Fruit fly (Drosophila melanogaster): ENCODE data around the gene CG17564.
A peak's percentile ranks its signal among the peaks of the same experiment; 100 is the strongest.

CG17564 gene

DNA sequence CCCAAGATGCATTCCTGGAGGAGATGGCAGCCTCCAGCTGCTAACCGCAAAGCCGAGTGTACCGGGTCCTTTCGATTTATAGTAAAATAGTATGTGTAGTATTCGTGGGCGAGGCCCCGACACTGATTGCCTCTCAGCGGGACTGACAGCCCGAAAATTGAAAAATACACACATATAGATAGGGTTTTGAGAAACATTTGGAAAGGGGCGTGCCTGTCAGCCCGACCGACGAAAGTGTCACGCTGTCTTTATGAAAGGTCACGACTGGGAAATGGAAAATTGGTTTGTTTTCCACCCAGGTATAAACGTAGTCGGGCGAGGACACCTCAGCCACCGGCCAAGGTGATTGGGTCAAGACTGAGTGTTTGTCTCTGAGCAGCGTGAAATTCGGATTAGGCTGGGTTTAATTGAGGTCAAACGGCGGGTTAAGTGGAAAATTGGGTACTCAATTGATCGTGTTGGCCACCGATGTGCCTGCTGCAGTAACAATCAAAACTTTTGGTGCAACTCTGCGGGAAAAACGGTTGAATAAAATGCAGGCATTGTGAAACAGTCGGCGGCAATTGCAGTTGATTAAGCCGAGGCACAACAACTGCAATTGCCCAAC, 27.2 kb upstream of the CG17564 start:
- TF ChIP-seq gl (tag; optimal IDR thresholded peaks at IDR 0.05) = no peak
- no peak for TF ChIP-seq CG12605 (GFP tag; IDR thresholded peaks at IDR 0.05)
- no peak for TF ChIP-seq EcR (GFP tag; optimal IDR thresholded peaks at IDR 0.05)
- TF ChIP-seq CG4496 (GFP tag; IDR thresholded peaks at IDR 0.05) = no peak
- TF ChIP-seq Snoo (tag; optimal IDR thresholded peaks at IDR 0.05) = no peak

- TF ChIP-seq EcR (GFP tag; optimal IDR thresholded peaks at IDR 0.05) = no peak
- peak; percentile 77 for TF ChIP-seq CG32121 (GFP tag; IDR thresholded peaks at IDR 0.05)
- peak; percentile 70 for TF ChIP-seq rn (GFP tag; IDR thresholded peaks at IDR 0.05)
- TF ChIP-seq D1 (tag; optimal IDR thresholded peaks at IDR 0.05) = peak; percentile 24
- TF ChIP-seq fd96Ca (GFP tag; IDR thresholded peaks at IDR 0.05) = peak; percentile 63; the same call in 1 of the 3 replicates
- peak; percentile 56 for TF ChIP-seq CG34367 (tag; optimal IDR thresholded peaks at IDR 0.05)
- peak; percentile 16 for TF ChIP-seq Snoo (tag; optimal IDR thresholded peaks at IDR 0.05)
- TF ChIP-seq CG9948 (tag; optimal IDR thresholded peaks at IDR 0.05) = peak; percentile 68
- TF ChIP-seq CG13204 (GFP tag; optimal IDR thresholded peaks at IDR 0.05) = no peak
- peak; percentile 86 for TF ChIP-seq Ets98B (GFP tag; IDR thresholded peaks at IDR 0.05)
- TF ChIP-seq CG4496 (GFP tag; IDR thresholded peaks at IDR 0.05) = peak; percentile 81
- no peak for TF ChIP-seq CG10348 (GFP tag; IDR thresholded peaks at IDR 0.05)
- TF ChIP-seq gl (tag; optimal IDR thresholded peaks at IDR 0.05) = no peak
- peak; percentile 78 for TF ChIP-seq CG14655 (GFP tag; optimal IDR thresholded peaks at IDR 0.05)
- TF ChIP-seq CG8159 (tag; optimal IDR thresholded peaks at IDR 0.05) = peak; percentile 68
- peak; percentile 73 for TF ChIP-seq CG17806 (tag; optimal IDR thresholded peaks at IDR 0.05)
- peak; percentile 70 for TF ChIP-seq Pif1B (GFP tag; optimal IDR thresholded peaks at IDR 0.05)
- peak; percentile 79 for TF ChIP-seq CG12605 (GFP tag; IDR thresholded peaks at IDR 0.05)
- peak; percentile 79 for TF ChIP-seq CG8301 (tag; optimal IDR thresholded peaks at IDR 0.05)
- peak; percentile 72 for TF ChIP-seq Pif1A (GFP tag; optimal IDR thresholded peaks at IDR 0.05)
- TF ChIP-seq CG15710 (tag; optimal IDR thresholded peaks at IDR 0.05) = peak; percentile 54
Observed at dm6 chr2L:19325420-19325819, 25.7 kb upstream of the CG17564 start.

dm6 chr2L:19324737-19325136, 25.0 kb upstream of the CG17564 start:
- TF ChIP-seq Pif1A (GFP tag; optimal IDR thresholded peaks at IDR 0.05) (no peak), CG14655 (GFP tag; optimal IDR thresholded peaks at IDR 0.05) (no peak), Snoo (tag; optimal IDR thresholded peaks at IDR 0.05) (no peak), fd96Ca (GFP tag; IDR thresholded peaks at IDR 0.05) (no peak), CG9948 (tag; optimal IDR thresholded peaks at IDR 0.05) (no peak)

DNA sequence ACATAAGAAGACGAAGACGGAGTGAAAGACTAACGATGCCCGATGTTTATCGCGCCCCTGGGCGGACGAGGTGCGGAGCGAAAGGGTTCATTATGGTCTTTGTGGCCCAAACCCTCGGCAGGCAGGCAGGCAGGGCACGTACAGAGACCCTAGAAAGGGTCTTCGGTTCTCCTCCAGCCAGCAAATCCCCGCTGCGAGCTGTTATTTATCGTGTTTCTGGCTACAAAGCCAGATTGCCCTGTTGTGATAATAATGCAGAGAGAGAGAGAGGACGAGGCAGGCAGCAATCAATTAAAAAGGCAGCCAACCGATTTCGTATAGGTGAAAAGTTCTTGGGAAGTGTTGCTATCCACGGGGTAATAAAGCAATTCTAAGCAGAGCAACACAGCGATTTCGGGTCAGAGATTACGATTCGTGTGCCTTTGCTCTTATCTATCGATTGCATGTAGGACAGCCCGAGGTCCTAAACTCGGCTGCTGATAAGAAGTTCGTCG, 23.8 kb upstream of the CG17564 start:
- TF ChIP-seq CG13204 (GFP tag; optimal IDR thresholded peaks at IDR 0.05) (peak; percentile 9), EcR (GFP tag; optimal IDR thresholded peaks at IDR 0.05) (peak; percentile 34), CG17806 (tag; optimal IDR thresholded peaks at IDR 0.05) (no peak), CG12605 (GFP tag; IDR thresholded peaks at IDR 0.05) (no peak)

DNA sequence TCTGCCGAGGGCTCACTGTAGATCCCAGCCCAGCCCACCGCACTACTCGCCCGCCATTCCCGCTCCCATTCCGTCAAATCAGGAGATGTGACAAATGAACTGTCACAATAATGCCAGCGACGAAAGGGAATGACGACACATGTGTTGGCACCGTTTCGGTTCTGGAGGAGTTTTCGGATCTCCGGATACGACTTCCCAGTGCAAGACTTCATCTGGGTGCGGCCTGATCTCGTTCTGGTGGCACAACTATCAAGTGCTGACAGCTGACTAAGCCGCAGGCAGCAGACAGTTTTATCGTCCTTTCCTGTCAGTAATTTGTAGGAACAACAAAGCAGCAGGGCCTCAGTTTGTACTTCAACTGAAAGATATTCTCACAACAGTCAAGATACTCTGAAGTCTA, 23.0 kb upstream of the CG17564 start:
- TF ChIP-seq CG9948 (tag; optimal IDR thresholded peaks at IDR 0.05) (no peak), fd96Ca (GFP tag; IDR thresholded peaks at IDR 0.05) (no peak), D1 (tag; optimal IDR thresholded peaks at IDR 0.05) (no peak)

DNA sequence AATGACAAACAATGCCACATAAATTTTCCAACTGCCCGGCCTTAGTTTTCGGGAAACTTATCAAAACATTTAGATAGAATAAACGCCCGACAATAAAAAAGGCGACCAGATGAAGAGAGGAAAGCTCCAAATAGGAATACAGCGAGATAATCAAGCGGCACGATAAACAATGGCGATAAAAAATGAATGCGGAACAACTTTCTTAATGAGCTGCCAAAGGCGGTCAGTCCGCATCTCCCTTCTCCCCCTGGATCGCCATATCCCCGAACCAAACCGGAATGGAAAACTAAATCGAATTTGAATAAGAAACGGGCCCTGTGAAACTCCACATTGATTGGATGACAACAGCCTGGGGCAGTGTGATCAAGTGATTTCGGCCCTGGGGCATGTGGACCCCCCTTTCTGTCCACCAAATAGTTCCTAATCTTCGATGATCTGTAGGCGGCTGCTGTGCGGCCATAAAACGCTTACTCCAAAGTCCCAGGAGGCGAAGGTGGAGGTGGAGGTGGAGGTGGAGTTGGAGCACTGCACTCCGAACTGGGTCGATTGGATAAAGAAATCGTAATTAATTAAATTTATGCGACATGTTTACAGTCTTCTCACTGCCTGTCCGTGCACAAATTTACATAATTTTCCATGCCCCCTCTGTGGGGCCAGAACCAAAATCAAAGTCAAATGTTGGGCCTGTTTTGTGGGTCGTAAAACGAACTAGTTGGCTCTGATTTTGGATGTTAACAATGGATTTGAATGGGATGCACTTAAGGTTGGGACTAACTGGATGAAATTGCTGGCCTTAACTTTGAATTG, 21.3 kb upstream of the CG17564 start:
- no peak for TF ChIP-seq CG12605 (GFP tag; IDR thresholded peaks at IDR 0.05)
- no peak for TF ChIP-seq CG14655 (GFP tag; optimal IDR thresholded peaks at IDR 0.05)
- no peak for TF ChIP-seq CG8301 (tag; optimal IDR thresholded peaks at IDR 0.05)
- no peak for TF ChIP-seq CG10348 (GFP tag; IDR thresholded peaks at IDR 0.05)
- no peak for TF ChIP-seq CG15710 (tag; optimal IDR thresholded peaks at IDR 0.05)
- no peak for TF ChIP-seq fd96Ca (GFP tag; IDR thresholded peaks at IDR 0.05)
- no peak for TF ChIP-seq CG4496 (GFP tag; IDR thresholded peaks at IDR 0.05)
- TF ChIP-seq Snoo (tag; optimal IDR thresholded peaks at IDR 0.05) = no peak
- TF ChIP-seq Ets98B (GFP tag; IDR thresholded peaks at IDR 0.05) = no peak
- no peak for TF ChIP-seq Pif1A (GFP tag; optimal IDR thresholded peaks at IDR 0.05)
- no peak for TF ChIP-seq Pif1B (GFP tag; optimal IDR thresholded peaks at IDR 0.05)
- no peak for TF ChIP-seq CG13204 (GFP tag; optimal IDR thresholded peaks at IDR 0.05)
- no peak for TF ChIP-seq D1 (tag; optimal IDR thresholded peaks at IDR 0.05)
- no peak for TF ChIP-seq CG9948 (tag; optimal IDR thresholded peaks at IDR 0.05)
- TF ChIP-seq gl (tag; optimal IDR thresholded peaks at IDR 0.05) = no peak
- no peak for TF ChIP-seq CG8159 (tag; optimal IDR thresholded peaks at IDR 0.05)
- no peak for TF ChIP-seq EcR (GFP tag; optimal IDR thresholded peaks at IDR 0.05)
- TF ChIP-seq CG34367 (tag; optimal IDR thresholded peaks at IDR 0.05) = no peak

Data from whole organism, pupa.